Worm (Caenorhabditis elegans) whole organism, late embryonic: ENCODE data around the gene F46B6.10.

Source experiments
- F13H6.1 ChIP-seq: sonication (generic microtip); optimal IDR thresholded peaks from 2 replicates; lab custom pipeline; 2016; ENCODE audit warnings: missing genetic modification characterization, missing compliant biosample characterization
- ceh-19 ChIP-seq: fragments of 200-800 bp; sonication (Bioruptor generic); optimal IDR thresholded peaks from 2 replicates; lab custom pipeline; 2018; ENCODE audit warnings: mild to moderate bottlenecking, missing genetic modification characterization, missing compliant biosample characterization
- che-1 ChIP-seq: sonication (generic microtip); optimal IDR thresholded peaks from 2 replicates; lab custom pipeline; 2016; ENCODE audit warnings: mild to moderate bottlenecking, missing genetic modification characterization, missing compliant biosample characterization
- fkh-10 ChIP-seq: fragments of 150-350 bp; optimal IDR thresholded peaks from 2 replicates; lab custom pipeline; 2014; ENCODE audit warnings: missing biosample characterization, missing genetic modification reagents, missing genetic modification characterization
- hlh-13 ChIP-seq: fragments of 200-800 bp; sonication (Bioruptor generic); optimal IDR thresholded peaks from 2 replicates; lab custom pipeline; 2018; ENCODE audit warnings: mild to moderate bottlenecking, missing genetic modification characterization, missing compliant biosample characterization
- pat-9 ChIP-seq: fragments of 200-800 bp; sonication (Bioruptor generic); optimal IDR thresholded peaks from 2 replicates; lab custom pipeline; 2018; ENCODE audit warnings: mild to moderate bottlenecking, missing genetic modification characterization, moderate library complexity, missing compliant biosample characterization
- unc-3 ChIP-seq, 2 experiments: fragments of 200-800 bp in 1 of 2; sonication (Bioruptor generic) in 1 of 2; sonication (generic microtip) in 1 of 2; conservative IDR thresholded peaks in 1 of 2; optimal IDR thresholded peaks in 1 of 2; 2 replicates each; pipeline versions ENCODE4 v1.3.6 to Lab custom; 2016 to 2022; ENCODE audit warnings: missing compliant biosample characterization in 2 of 2, missing genetic modification characterization in 2 of 2, missing genetic modification reagents in 1 of 2

DNA sequence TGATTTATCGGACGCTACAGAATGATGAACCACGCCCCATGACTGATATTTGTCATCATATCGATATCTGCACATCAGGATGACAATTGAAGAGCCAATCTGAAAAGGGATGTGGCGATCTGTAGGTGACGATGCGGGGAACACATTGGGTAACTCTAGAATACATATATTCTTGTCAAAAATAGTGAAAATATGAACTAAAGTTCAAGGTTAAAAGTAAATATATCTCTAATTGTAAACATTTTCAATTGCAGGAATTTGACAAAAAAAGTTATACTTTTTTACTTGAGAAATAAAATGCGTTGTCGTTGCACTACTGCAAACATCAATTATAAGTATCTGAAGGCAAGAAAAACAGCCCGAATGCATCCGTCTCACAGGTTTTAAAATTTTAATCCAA lies 48.9 kb downstream of the F46B6.10 start, which contains the start of gene F58E6.6:
- TF ChIP-seq unc-3 (GFP tag; conservative IDR thresholded peaks at IDR 0.05; lab: Robert Waterston, UW) (no peak), unc-3 (tag; optimal IDR thresholded peaks at IDR 0.05; lab: Kevin White, UChicago) (no peak), ceh-19 (GFP tag; lab: Kevin White, UChicago) (no peak), fkh-10 (GFP tag; lab: Kevin White, UChicago) (no peak), hlh-13 (GFP tag; lab: Kevin White, UChicago) (no peak), F13H6.1 (tag; lab: Kevin White, UChicago) (no peak), pat-9 (no peak), che-1 (tag; lab: Kevin White, UChicago) (no peak)
